Fruit fly (Drosophila melanogaster) whole organism, wandering third instar larva: ENCODE measurements around the gene CG34280.

ENCODE experiments used
- Mio ChIP-seq: sonication (Bioruptor generic); optimal IDR thresholded peaks from 2 replicates; lab custom pipeline; 2016; ENCODE audit warnings: missing biosample characterization, missing genetic modification characterization
- Rel ChIP-seq, 2 experiments: fragments of 200-800 bp; sonication (Bioruptor generic) in 1 of 2; optimal IDR thresholded peaks; 2 replicates in 1 of 2; 3 replicates in 1 of 2; lab custom pipeline; 2016 to 2019; ENCODE audit warnings: mild to moderate bottlenecking in 2 of 2, missing biosample characterization in 2 of 2, missing genetic modification characterization in 2 of 2, moderate library complexity in 1 of 2
- pan ChIP-seq: fragments of >200 bp; optimal IDR thresholded peaks from 2 replicates; lab custom pipeline; 2017
- sv ChIP-seq: fragments of 200-800 bp; sonication (Bioruptor generic); optimal IDR thresholded peaks from 3 replicates; lab custom pipeline; 2016; ENCODE audit warnings: missing biosample characterization, missing genetic modification characterization

dm6 chr3R:17422102-17422501, 18.6 kb upstream of the CG34280 start, which contains the start of gene CG14332:
- TF ChIP-seq pan (lab: Kevin White, UChicago) (no peak), Mio (GFP tag; lab: Kevin White, UChicago) (no peak), sv (GFP tag; lab: Kevin White, UChicago) (no peak), Rel (GFP tag; optimal IDR thresholded peaks at IDR 0.05; lab: Kevin White, UChicago) (no peak), Rel (tag; optimal IDR thresholded peaks at IDR 0.05; lab: Kevin White, UChicago) (no peak)
